Worm (Caenorhabditis elegans): ENCODE measurements around the gene lact-1.

Gene lact-1

DNA sequence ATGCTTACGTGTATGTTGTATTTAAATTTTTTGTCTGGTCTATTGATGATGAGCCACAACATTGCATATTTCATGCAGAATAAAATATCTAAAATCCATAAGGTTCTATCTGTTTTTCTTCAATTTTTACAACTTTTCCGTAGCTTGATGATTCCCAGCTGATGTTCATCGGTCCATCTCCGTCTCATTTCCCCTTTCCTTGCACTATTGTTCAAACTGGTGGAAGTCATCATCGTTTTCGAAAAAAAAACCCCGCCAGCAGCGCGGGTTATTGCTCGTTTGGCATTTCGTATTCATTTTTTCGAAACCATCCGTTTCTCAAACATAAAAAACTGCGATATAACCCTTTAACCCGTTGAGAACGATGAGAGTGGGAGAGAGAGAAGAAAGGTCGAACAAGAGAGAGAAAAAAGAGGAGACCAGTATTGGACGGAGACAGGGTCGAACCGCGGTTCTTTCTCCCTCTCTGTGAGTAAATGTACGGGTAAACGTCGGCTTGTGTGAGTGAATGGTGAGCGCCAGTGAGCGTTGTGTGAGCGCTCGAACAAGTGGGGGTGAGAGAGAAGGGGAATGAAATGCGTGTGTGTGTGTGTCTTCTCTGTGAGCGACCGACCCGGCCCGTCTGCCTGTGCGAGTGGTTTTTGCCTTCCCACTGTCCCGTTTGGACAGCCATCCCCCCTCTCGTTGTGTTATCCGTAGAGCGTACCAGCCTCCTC is 4.6 kb upstream of the lact-1 start (continued):
- TF ChIP-seq ztf-11 (tag; optimal IDR thresholded peaks at IDR 0.05) (no peak), ama-1 (optimal IDR thresholded peaks at IDR 0.05) (peak; percentile 72), ZK337.2 (GFP tag; IDR thresholded peaks at IDR 0.05) (0 out of 2 replicates have a peak, but pooled peaks have one; percentile 19), jun-1 (tag; optimal IDR thresholded peaks at IDR 0.05) (peak; percentile 61), F26F4.8 (GFP tag; conservative IDR thresholded peaks at IDR 0.05) (no peak), F44E2.7 (GFP tag; IDR thresholded peaks at IDR 0.05) (no peak), saeg-2 (GFP tag; IDR thresholded peaks at IDR 0.05) (peak; percentile 55; the same call in 1 of the 2 replicates), R02D3.7 (tag; optimal IDR thresholded peaks at IDR 0.05) (peak; percentile 1), nhr-102 (tag; optimal IDR thresholded peaks at IDR 0.05) (peak; percentile 71), mep-1 (tag; optimal IDR thresholded peaks at IDR 0.05) (peak; percentile 98), ceh-32 (tag; optimal IDR thresholded peaks at IDR 0.05; ENCODE audit: poor library complexity) (no peak), mdl-1 (tag; optimal IDR thresholded peaks at IDR 0.05) (peak; percentile 19 to 76), cey-2 (tag; optimal IDR thresholded peaks at IDR 0.05; ENCODE audit: borderline replicate concordance, insufficient read depth) (no peak), F10B5.3 (tag; optimal IDR thresholded peaks at IDR 0.05) (peak; percentile 28), lin-39 (tag; optimal IDR thresholded peaks at IDR 0.05) (no peak), aha-1 (tag) (peak; percentile 100), ces-1 (GFP tag; optimal IDR thresholded peaks at IDR 0.05) (peak; percentile 0), T20F7.1 (GFP tag; optimal IDR thresholded peaks at IDR 0.05) (no peak), dve-1 (tag; optimal IDR thresholded peaks at IDR 0.05; ENCODE audit: insufficient read depth) (peak; percentile 95), rbr-2 (tag; optimal IDR thresholded peaks at IDR 0.05) (peak; percentile 96), ceh-28 (tag; optimal IDR thresholded peaks at IDR 0.05) (peak; percentile 4), lim-7 (GFP tag; IDR thresholded peaks at IDR 0.05) (0 out of 2 replicates have a peak, but pooled peaks have one; percentile 56), lin-15B (tag; optimal IDR thresholded peaks at IDR 0.05) (no peak), nhr-10 (tag; optimal IDR thresholded peaks at IDR 0.05) (peak; percentile 61), fkh-10 (GFP tag; optimal IDR thresholded peaks at IDR 0.05) (peak; percentile 79)

DNA sequence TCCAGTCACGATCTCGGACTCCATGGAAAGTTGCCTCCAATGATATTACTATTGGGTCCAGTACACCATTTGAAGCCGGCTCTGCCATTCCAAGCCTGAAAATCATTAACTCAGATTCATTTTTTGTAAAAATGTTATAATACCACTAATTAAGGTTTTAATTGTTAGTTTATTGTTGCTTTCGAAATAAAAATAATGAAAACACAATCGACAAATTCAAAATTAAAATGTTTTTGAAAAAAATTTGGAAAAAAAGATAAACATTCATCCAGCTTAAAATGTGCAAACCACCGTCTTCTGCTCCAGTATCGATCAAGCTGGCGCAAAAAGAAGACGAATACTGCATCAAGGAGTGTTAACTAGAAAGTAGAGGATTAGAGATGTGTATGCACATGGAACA is 3.3 kb downstream of the lact-1 start, which contains the start of gene F46H5.5:
TSS of gene F46H5.5 (minus strand) at position 101 of the 400 bp plus-strand sequence.
- TF ChIP-seq lin-1 (GFP tag; IDR thresholded peaks at IDR 0.05) (no peak), lin-13 (GFP tag; optimal IDR thresholded peaks at IDR 0.05) (no peak), T26A8.4 (GFP tag; IDR thresholded peaks at IDR 0.05) (no peak)

DNA sequence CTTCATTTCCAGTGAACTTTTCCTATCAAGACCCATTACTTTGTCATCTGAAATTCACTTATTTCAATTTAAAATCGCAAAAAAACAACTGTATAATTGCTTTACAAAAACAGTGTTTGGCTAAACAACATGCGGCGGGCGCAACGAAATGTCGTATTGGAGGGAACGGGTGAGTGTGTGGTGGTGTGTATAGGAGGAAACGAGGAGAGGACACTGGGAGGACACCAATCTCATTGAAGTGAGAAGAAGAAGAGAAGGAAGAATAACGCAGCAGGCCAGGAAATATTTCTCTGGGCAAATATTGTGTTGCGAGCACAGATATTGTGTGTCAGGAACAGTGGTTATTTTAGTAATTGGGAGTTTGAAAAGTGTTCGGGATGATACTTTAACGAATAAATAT is 5.6 kb downstream of the lact-1 start, which contains the start of gene F46H5.4:
TSS of gene F46H5.4 (minus strand) at position 53 of the 400 bp plus-strand sequence.
- TF ChIP-seq nhr-25 (tag; optimal IDR thresholded peaks at IDR 0.05; ENCODE audit: borderline replicate concordance, insufficient read depth) (no peak), mdt-29 (GFP tag; IDR thresholded peaks at IDR 0.05) (no peak), unc-130 (GFP tag; optimal IDR thresholded peaks at IDR 0.05) (no peak), egl-27 (tag; optimal IDR thresholded peaks at IDR 0.05) (no peak), F37D6.2 (tag; optimal IDR thresholded peaks at IDR 0.05) (no peak), nhr-237 (tag; optimal IDR thresholded peaks at IDR 0.05) (no peak), dve-1 (tag; optimal IDR thresholded peaks at IDR 0.05; ENCODE audit: insufficient read depth) (peak; percentile 12), mdl-1 (tag; optimal IDR thresholded peaks at IDR 0.05) (no peak), fos-1 (tag; optimal IDR thresholded peaks at IDR 0.05) (no peak), madf-9 (GFP tag; conservative IDR thresholded peaks at IDR 0.05) (no peak), hmg-1.1 (GFP tag; IDR thresholded peaks at IDR 0.05) (peak; percentile 60), unc-39 (tag; optimal IDR thresholded peaks at IDR 0.05) (no peak), mxl-3 (GFP tag; optimal IDR thresholded peaks at IDR 0.05) (peak; percentile 18), nhr-28 (tag; optimal IDR thresholded peaks at IDR 0.05) (peak; percentile 29), T20F7.1 (GFP tag; optimal IDR thresholded peaks at IDR 0.05) (peak; percentile 88), nhr-6 (tag; optimal IDR thresholded peaks at IDR 0.05) (peak; percentile 4), hlh-11 (tag; optimal IDR thresholded peaks at IDR 0.05) (peak; percentile 25)
